Worm (Caenorhabditis elegans): ENCODE measurements around the gene F17C11.11.

The F17C11.11 gene

ce11 chrV:10951655-10952278, 13.2 kb upstream of the F17C11.11 start, which contains the start of gene F17C11.4:
F17C11.4 (plus strand) TSS chrV:10951860.
- peak in 1 of 2 experiments; percentile 97 for TF ChIP-seq mdl-1 (tag; optimal IDR thresholded peaks at IDR 0.05)
- TF ChIP-seq tlp-1 (tag; optimal IDR thresholded peaks at IDR 0.05) = no peak
- peak; percentile 93 for TF ChIP-seq blmp-1 (tag; optimal IDR thresholded peaks at IDR 0.05)
- TF ChIP-seq hpl-2 (GFP tag; optimal IDR thresholded peaks at IDR 0.05) = no peak
- TF ChIP-seq dsc-1 (tag; optimal IDR thresholded peaks at IDR 0.05) = peak; percentile 67
- TF ChIP-seq egl-27 (tag; optimal IDR thresholded peaks at IDR 0.05) = peak; percentile 59 to 60
- peak; percentile 70 for TF ChIP-seq pag-3 (tag; optimal IDR thresholded peaks at IDR 0.05; ENCODE audit: borderline replicate concordance, insufficient read depth)
- TF ChIP-seq nhr-11 (tag; optimal IDR thresholded peaks at IDR 0.05) = peak; percentile 42
- peak; percentile 96 for TF ChIP-seq nhr-19 (GFP tag; conservative IDR thresholded peaks at IDR 0.05)
- TF ChIP-seq isw-1 (GFP tag; IDR thresholded peaks at IDR 0.05) = peak; percentile 12; the same call in 1 of the 2 replicates
- peak; percentile 99 for TF ChIP-seq nhr-71 (tag; optimal IDR thresholded peaks at IDR 0.05)
- peak; percentile 69 to 78 for TF ChIP-seq lin-35 (GFP tag; optimal IDR thresholded peaks at IDR 0.05)
- TF ChIP-seq lin-13 (GFP tag; optimal IDR thresholded peaks at IDR 0.05) = peak; percentile 78
- peak; percentile 77 for TF ChIP-seq swsn-7 (tag; optimal IDR thresholded peaks at IDR 0.05)
- no peak for TF ChIP-seq C34B4.2 (tag; optimal IDR thresholded peaks at IDR 0.05)
- no peak for TF ChIP-seq unc-30 (tag; optimal IDR thresholded peaks at IDR 0.05)
- peak; percentile 47 for TF ChIP-seq fos-1 (tag; optimal IDR thresholded peaks at IDR 0.05)
- peak; percentile 72 for TF ChIP-seq irx-1 (tag; optimal IDR thresholded peaks at IDR 0.05)
- TF ChIP-seq ztf-11 (tag; optimal IDR thresholded peaks at IDR 0.05) = no peak
- TF ChIP-seq nhr-20 (tag; optimal IDR thresholded peaks at IDR 0.05) = peak; percentile 97
- TF ChIP-seq aha-1 (tag; optimal IDR thresholded peaks at IDR 0.05) = no peak
- TF ChIP-seq dpl-1 (GFP tag; optimal IDR thresholded peaks at IDR 0.05) = peak; percentile 48 to 63 (median 55)
- TF ChIP-seq hlh-17 (GFP tag; optimal IDR thresholded peaks at IDR 0.05; ENCODE audit: borderline replicate concordance) = no peak
- peak; percentile 64 for TF ChIP-seq jun-1 (tag; optimal IDR thresholded peaks at IDR 0.05)
- no peak for TF ChIP-seq efl-3 (GFP tag; optimal IDR thresholded peaks at IDR 0.05)
- TF ChIP-seq vab-15 (tag; optimal IDR thresholded peaks at IDR 0.05) = peak; percentile 98
- no peak for TF ChIP-seq ceh-90 (tag; optimal IDR thresholded peaks at IDR 0.05)
- no peak for TF ChIP-seq nhr-28 (tag; optimal IDR thresholded peaks at IDR 0.05)
- no peak for TF ChIP-seq ets-5 (GFP tag; IDR thresholded peaks at IDR 0.05)
- TF ChIP-seq nhr-85 (tag) = peak; percentile 98
- no peak for TF ChIP-seq Y116A8C.19 (tag; optimal IDR thresholded peaks at IDR 0.05; ENCODE audit: borderline replicate concordance)
- no peak for TF ChIP-seq nhr-84 (tag; optimal IDR thresholded peaks at IDR 0.05)
- TF ChIP-seq nhr-12 (tag; optimal IDR thresholded peaks at IDR 0.05) = no peak
- peak in 2 of 6 experiments; percentile 39 to 84 for TF ChIP-seq elt-3 (tag; optimal IDR thresholded peaks at IDR 0.05)
- TF ChIP-seq ceh-88 (GFP tag; IDR thresholded peaks at IDR 0.05) = 0 out of 2 replicates have a peak, but pooled peaks have one; percentile 17
- TF ChIP-seq nhr-77 (tag; optimal IDR thresholded peaks at IDR 0.05) = peak; percentile 2
- TF ChIP-seq aly-2 (tag; optimal IDR thresholded peaks at IDR 0.05) = no peak
- peak; percentile 57; the same call in 1 of the 2 replicates for TF ChIP-seq unc-98 (GFP tag; IDR thresholded peaks at IDR 0.05)
- TF ChIP-seq zag-1 (tag; optimal IDR thresholded peaks at IDR 0.05) = no peak
- peak; percentile 98 for TF ChIP-seq unc-130 (tag; optimal IDR thresholded peaks at IDR 0.05)
- TF ChIP-seq sup-37 (GFP tag; optimal IDR thresholded peaks at IDR 0.05) = no peak
- peak; percentile 62 for TF ChIP-seq mef-2 (tag; optimal IDR thresholded peaks at IDR 0.05)
- TF ChIP-seq alr-1 (tag; optimal IDR thresholded peaks at IDR 0.05; ENCODE audit: borderline replicate concordance) = no peak
- peak; percentile 54; the same call in 1 of the 2 replicates for TF ChIP-seq mab-9 (GFP tag; IDR thresholded peaks at IDR 0.05)
- TF ChIP-seq skn-1 (tag; optimal IDR thresholded peaks at IDR 0.05) = peak; percentile 35
- TF ChIP-seq rnt-1 (tag; optimal IDR thresholded peaks at IDR 0.05) = peak; percentile 77
- TF ChIP-seq pax-3 (tag; optimal IDR thresholded peaks at IDR 0.05) = no peak
- peak; percentile 84 for TF ChIP-seq ztf-4 (tag; optimal IDR thresholded peaks at IDR 0.05)
- no peak for TF ChIP-seq unc-62 (GFP tag; optimal IDR thresholded peaks at IDR 0.05)
- peak; percentile 25 for TF ChIP-seq C04F5.9 (tag; optimal IDR thresholded peaks at IDR 0.05)
- TF ChIP-seq nhr-90 (tag; optimal IDR thresholded peaks at IDR 0.05; ENCODE audit: poor library complexity) = peak; percentile 83
